Fruit fly (Drosophila melanogaster) whole organism, embryonic: Measurements from ENCODE around the gene mRpL30.

Experiments
- Atf6 ChIP-seq: fragments of 200-800 bp; sonication (Bioruptor generic); IDR thresholded peaks from 2 replicates; pipeline ENCODE4 v1.3.6; 2022; ENCODE audit warnings: missing biosample characterization, missing genetic modification characterization
- Bteb2 ChIP-seq: fragments of 200-800 bp; sonication (Bioruptor generic); optimal IDR thresholded peaks from 2 replicates; lab custom pipeline; 2016; ENCODE audit warnings: missing biosample characterization, missing genetic modification characterization
- CG10147 ChIP-seq: fragments of 200-800 bp; sonication (Bioruptor generic); optimal IDR thresholded peaks from 2 replicates; lab custom pipeline; 2019; ENCODE audit warnings: missing biosample characterization, mild to moderate bottlenecking, missing genetic modification characterization, moderate library complexity
- CG10431 ChIP-seq: fragments of 200-800 bp; sonication (Bioruptor generic); optimal IDR thresholded peaks from 3 replicates; lab custom pipeline; 2018; ENCODE audit warnings: missing biosample characterization, mild to moderate bottlenecking, missing genetic modification characterization
- CG10543 ChIP-seq: fragments of 200-800 bp; sonication (Bioruptor generic); optimal IDR thresholded peaks from 3 replicates; lab custom pipeline; 2017; ENCODE audit warnings: missing biosample characterization, mild to moderate bottlenecking, missing genetic modification characterization, moderate library complexity
- CG11696 ChIP-seq: fragments of 200-800 bp; sonication (Bioruptor generic); IDR thresholded peaks from 2 replicates; pipeline ENCODE4 v1.3.6; 2022; ENCODE audit warnings: missing biosample characterization, missing genetic modification characterization
- CG13775 ChIP-seq: fragments of 200-800 bp; sonication (Bioruptor generic); optimal IDR thresholded peaks from 3 replicates; lab custom pipeline; 2017; ENCODE audit warnings: missing biosample characterization, mild to moderate bottlenecking, missing genetic modification characterization
- CG14667 ChIP-seq: fragments of 200-800 bp; sonication (Bioruptor generic); IDR thresholded peaks from 2 replicates; pipeline ENCODE4 v1.3.6; 2022; ENCODE audit warnings: missing biosample characterization, missing genetic modification characterization
- CG1529 ChIP-seq: fragments of 200-800 bp; sonication (Bioruptor generic); optimal IDR thresholded peaks from 3 replicates; lab custom pipeline; 2018; ENCODE audit warnings: missing biosample characterization, missing genetic modification characterization
- CG15696 ChIP-seq: fragments of 200-800 bp; sonication (Bioruptor generic); optimal IDR thresholded peaks from 2 replicates; lab custom pipeline; 2019; ENCODE audit warnings: missing biosample characterization, mild to moderate bottlenecking, missing genetic modification characterization, moderate library complexity
- CG1602 ChIP-seq: fragments of 200-800 bp; sonication (Bioruptor generic); optimal IDR thresholded peaks from 3 replicates; lab custom pipeline; 2016; ENCODE audit warnings: missing biosample characterization, missing genetic modification characterization
- CG1603 ChIP-seq: fragments of 200-800 bp; sonication (Bioruptor generic); optimal IDR thresholded peaks from 2 replicates; lab custom pipeline; 2019; ENCODE audit warnings: missing biosample characterization, mild to moderate bottlenecking, missing genetic modification characterization, moderate library complexity
- CG16863 ChIP-seq: fragments of 200-800 bp; sonication (Bioruptor generic); optimal IDR thresholded peaks from 3 replicates; lab custom pipeline; 2016; ENCODE audit warnings: missing biosample characterization, missing genetic modification characterization
- CG17186 ChIP-seq: fragments of 200-800 bp; sonication (Bioruptor generic); optimal IDR thresholded peaks from 3 replicates; lab custom pipeline; 2017; ENCODE audit warnings: missing biosample characterization, missing genetic modification reagents, missing genetic modification characterization
- CG1832 ChIP-seq: fragments of 200-800 bp; sonication (Bioruptor generic); optimal IDR thresholded peaks from 2 replicates; lab custom pipeline; 2017; ENCODE audit warnings: missing biosample characterization, mild to moderate bottlenecking, missing genetic modification characterization, inconsistent platforms
- CG2875 ChIP-seq: fragments of 200-800 bp; sonication (Bioruptor generic); optimal IDR thresholded peaks from 2 replicates; lab custom pipeline; 2017; ENCODE audit warnings: missing biosample characterization, mild to moderate bottlenecking, missing genetic modification characterization, missing genetic modification reagents
- CG31224 ChIP-seq: fragments of 200-800 bp; sonication (Bioruptor generic); IDR thresholded peaks from 2 replicates; pipeline ENCODE4 v1.3.6; 2022; ENCODE audit warnings: missing biosample characterization, missing genetic modification characterization
- CG34376 ChIP-seq: fragments of 200-800 bp; sonication (Bioruptor generic); optimal IDR thresholded peaks from 2 replicates; lab custom pipeline; 2018; ENCODE audit warnings: missing biosample characterization, mild to moderate bottlenecking, missing genetic modification characterization
- CG3995 ChIP-seq: fragments of 200-800 bp; sonication (Bioruptor generic); optimal IDR thresholded peaks from 3 replicates; lab custom pipeline; 2016; ENCODE audit warnings: missing biosample characterization, missing genetic modification characterization
- CG4424 ChIP-seq: fragments of 200-800 bp; sonication (Bioruptor generic); optimal IDR thresholded peaks from 3 replicates; lab custom pipeline; 2016; ENCODE audit warnings: missing biosample characterization, missing genetic modification characterization
- CG4854 ChIP-seq: fragments of 200-800 bp; sonication (Bioruptor generic); optimal IDR thresholded peaks from 2 replicates; lab custom pipeline; 2016; ENCODE audit warnings: missing biosample characterization, missing genetic modification characterization, inconsistent platforms
- CG8388 ChIP-seq: fragments of 200-800 bp; sonication (Bioruptor generic); optimal IDR thresholded peaks from 2 replicates; lab custom pipeline; 2019; ENCODE audit warnings: missing biosample characterization, mild to moderate bottlenecking, missing genetic modification characterization, moderate library complexity
- CG9609 ChIP-seq: fragments of 200-800 bp; sonication (Bioruptor generic); optimal IDR thresholded peaks from 3 replicates; lab custom pipeline; 2016; ENCODE audit warnings: missing biosample characterization, missing genetic modification characterization
- Dad ChIP-seq: fragments of 200-800 bp; sonication (Bioruptor generic); optimal IDR thresholded peaks from 3 replicates; lab custom pipeline; 2016; ENCODE audit warnings: missing biosample characterization, missing genetic modification characterization
- Hmx ChIP-seq: fragments of 200-800 bp; sonication (Bioruptor generic); optimal IDR thresholded peaks from 2 replicates; lab custom pipeline; 2016; ENCODE audit warnings: missing biosample characterization, missing genetic modification characterization
- Hr78 ChIP-seq, 2 experiments: fragments of 200-800 bp in 1 of 2; fragments of >200 bp in 1 of 2; sonication (Bioruptor generic) in 1 of 2; optimal IDR thresholded peaks; 2 replicates each; lab custom pipeline; 2017 to 2019; ENCODE audit warnings: missing biosample characterization in 2 of 2, missing genetic modification characterization in 2 of 2, mild to moderate bottlenecking in 1 of 2, moderate library complexity in 1 of 2
- Jarid2 ChIP-seq: fragments of 200-800 bp; sonication (Bioruptor generic); optimal IDR thresholded peaks from 3 replicates; lab custom pipeline; 2017; ENCODE audit warnings: mild to moderate bottlenecking, missing biosample characterization, missing genetic modification reagents, missing genetic modification characterization
- Nf-YC ChIP-seq: fragments of 200-800 bp; optimal IDR thresholded peaks from 3 replicates; lab custom pipeline; 2019; ENCODE audit warnings: missing biosample characterization, mild to moderate bottlenecking, missing genetic modification characterization, moderate library complexity
- Opbp ChIP-seq: fragments of 200-800 bp; sonication (Bioruptor generic); IDR thresholded peaks from 3 replicates; pipeline ENCODE4 v1.3.6; 2022; ENCODE audit warnings: missing biosample characterization, missing genetic modification characterization; ENCODE audit not compliant: partially characterized antibody
- Poxn ChIP-seq: fragments of 200-800 bp; sonication (Bioruptor generic); IDR thresholded peaks from 2 replicates; pipeline ENCODE4 v1.3.6; 2022; ENCODE audit warnings: missing biosample characterization, missing genetic modification characterization
- Side ChIP-seq: fragments of 200-800 bp; sonication (Bioruptor generic); optimal IDR thresholded peaks from 2 replicates; lab custom pipeline; 2016; ENCODE audit warnings: missing biosample characterization, missing genetic modification characterization
- Sry-δ ChIP-seq: fragments of 200-800 bp; sonication (Bioruptor generic); optimal IDR thresholded peaks from 2 replicates; lab custom pipeline; 2016; ENCODE audit warnings: missing biosample characterization, missing genetic modification characterization
- Trl ChIP-seq, 3 experiments: fragments of >200 bp in 2 of 3; fragments of 200-800 bp in 1 of 3; sonication (Bioruptor generic) in 1 of 3; optimal IDR thresholded peaks; 2 replicates in 1 of 3; 3 replicates in 2 of 3; lab custom pipeline; 2016 to 2017; ENCODE audit warnings: missing biosample characterization in 1 of 3, missing genetic modification characterization in 1 of 3
- al ChIP-seq: fragments of 200-800 bp; sonication (Bioruptor generic); IDR thresholded peaks from 2 replicates; pipeline ENCODE4 v1.3.6; 2022; ENCODE audit warnings: missing biosample characterization, missing genetic modification characterization
- az2 ChIP-seq: fragments of 200-800 bp; sonication (Bioruptor generic); optimal IDR thresholded peaks from 3 replicates; lab custom pipeline; 2016; ENCODE audit warnings: missing biosample characterization, missing genetic modification characterization
- br ChIP-seq: fragments of >200 bp; optimal IDR thresholded peaks from 2 replicates; lab custom pipeline; 2017
- cato ChIP-seq: fragments of 200-800 bp; sonication (Bioruptor generic); optimal IDR thresholded peaks from 2 replicates; lab custom pipeline; 2016; ENCODE audit warnings: missing biosample characterization, missing genetic modification characterization, borderline replicate concordance
- cg ChIP-seq: fragments of 200-800 bp; sonication (Bioruptor generic); optimal IDR thresholded peaks from 3 replicates; lab custom pipeline; 2019; ENCODE audit warnings: missing biosample characterization, mild to moderate bottlenecking, missing genetic modification characterization, moderate library complexity
- chm ChIP-seq: fragments of 200-800 bp; sonication (Bioruptor generic); IDR thresholded peaks from 2 replicates; pipeline ENCODE4 v1.3.6; 2022; ENCODE audit warnings: missing biosample characterization, missing genetic modification characterization
- chn ChIP-seq: fragments of 200-800 bp; sonication (Bioruptor generic); optimal IDR thresholded peaks from 2 replicates; lab custom pipeline; 2016; ENCODE audit warnings: missing biosample characterization, missing genetic modification characterization
- danr ChIP-seq: fragments of 200-800 bp; sonication (Bioruptor generic); IDR thresholded peaks from 2 replicates; pipeline ENCODE4 v1.3.6; 2022; ENCODE audit warnings: missing biosample characterization, missing genetic modification characterization
- grau ChIP-seq: fragments of 200-800 bp; optimal IDR thresholded peaks from 3 replicates; lab custom pipeline; 2019; ENCODE audit warnings: missing biosample characterization, mild to moderate bottlenecking, missing genetic modification characterization, moderate library complexity
- jigr1 ChIP-seq: fragments of 200-800 bp; sonication (Bioruptor generic); IDR thresholded peaks from 3 replicates; pipeline ENCODE4 v1.3.6; 2022; ENCODE audit warnings: missing biosample characterization, missing genetic modification characterization
- knrl ChIP-seq: fragments of 200-800 bp; sonication (Bioruptor generic); IDR thresholded peaks from 3 replicates; pipeline ENCODE4 v1.3.6; 2022; ENCODE audit warnings: missing biosample characterization, missing genetic modification characterization; ENCODE audit not compliant: partially characterized antibody
- phol ChIP-seq: fragments of 200-800 bp; sonication (Bioruptor generic); optimal IDR thresholded peaks from 3 replicates; lab custom pipeline; 2018; ENCODE audit warnings: missing biosample characterization, mild to moderate bottlenecking, missing genetic modification characterization, moderate library complexity
- pum ChIP-seq: fragments of 200-800 bp; sonication (Bioruptor generic); optimal IDR thresholded peaks from 2 replicates; lab custom pipeline; 2016; ENCODE audit warnings: missing biosample characterization, missing genetic modification characterization
- repo ChIP-seq: fragments of 200-800 bp; sonication (Bioruptor generic); optimal IDR thresholded peaks from 2 replicates; lab custom pipeline; 2016; ENCODE audit warnings: missing biosample characterization, missing genetic modification characterization
- sens-2 ChIP-seq: fragments of 200-800 bp; sonication (Bioruptor generic); IDR thresholded peaks from 2 replicates; pipeline ENCODE4 v1.3.6; 2022; ENCODE audit warnings: missing biosample characterization, missing genetic modification characterization
- tup ChIP-seq: fragments of 200-800 bp; sonication (Bioruptor generic); optimal IDR thresholded peaks from 2 replicates; lab custom pipeline; 2016; ENCODE audit warnings: missing biosample characterization, mild to moderate bottlenecking, missing genetic modification characterization, moderate library complexity

The mRpL30 gene

DNA sequence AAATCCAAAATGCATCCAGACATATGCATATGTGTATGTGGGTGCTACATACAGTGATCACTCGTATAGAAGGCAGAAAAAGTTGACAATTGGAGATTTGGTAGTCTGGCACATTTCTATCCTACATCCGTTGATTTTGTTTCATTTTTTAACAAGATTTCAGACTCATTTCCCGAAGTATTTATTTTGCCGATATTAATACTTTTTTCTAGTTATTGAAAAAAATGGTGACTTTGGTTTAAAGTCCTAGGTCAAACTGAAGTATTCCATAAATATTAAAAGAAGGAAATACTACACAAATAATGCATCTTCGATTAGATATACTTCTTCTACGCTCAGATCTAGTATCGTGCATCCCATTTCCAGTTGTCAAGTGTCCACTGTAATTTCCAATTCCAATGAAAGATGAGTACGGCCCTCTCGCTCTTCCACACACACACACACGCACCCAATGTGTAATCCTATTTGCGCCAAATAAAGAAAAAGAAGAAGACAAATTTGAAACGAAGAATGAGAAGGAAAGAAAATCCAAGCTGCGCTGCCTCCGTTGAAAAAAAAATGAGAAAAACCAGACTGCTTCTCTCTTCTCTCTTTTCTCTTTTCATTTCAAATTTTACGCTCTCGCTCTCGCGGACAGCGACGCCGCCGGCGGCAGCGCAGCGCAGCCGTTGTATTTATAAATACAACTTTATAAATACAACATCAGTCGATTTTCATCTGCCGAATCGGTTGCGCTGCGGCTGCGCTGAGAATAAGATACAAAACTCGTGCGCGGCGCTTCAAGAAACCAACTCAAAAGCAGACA is 30.6 kb upstream of the mRpL30 start, which contains the start of gene peb (continued):
- TF ChIP-seq Side (GFP tag; lab: Kevin White, UChicago) (peak; percentile 61), Poxn (GFP tag; lab: Robert Waterston, UW) (no peak), Jarid2 (peak; percentile 94), CG17186 (GFP tag; lab: Kevin White, UChicago) (no peak), Opbp (0 out of 3 replicates have a peak, but pooled peaks have one; percentile 29), Dad (GFP tag; lab: Kevin White, UChicago) (peak; percentile 21), Sry-δ (GFP tag; lab: Kevin White, UChicago) (peak; percentile 9), CG10543 (no peak), CG1529 (GFP tag; lab: Kevin White, UChicago) (peak; percentile 23), CG9609 (peak; percentile 18), pum (GFP tag; lab: Kevin White, UChicago) (peak; percentile 81), CG3995 (GFP tag; lab: Kevin White, UChicago) (no peak), CG4854 (GFP tag; lab: Kevin White, UChicago) (no peak), chm (GFP tag; lab: Robert Waterston, UW) (no peak), CG1832 (GFP tag; lab: Kevin White, UChicago) (peak; percentile 51), CG14667 (GFP tag; lab: Robert Waterston, UW) (no peak), knrl (GFP tag; lab: Robert Waterston, UW) (no peak), danr (GFP tag; lab: Robert Waterston, UW) (0 out of 2 replicates have a peak, but pooled peaks have one; percentile 13), Hr78 (GFP tag; optimal IDR thresholded peaks at IDR 0.05; lab: Kevin White, UChicago) (peak in 1 of 2 experiments; percentile 38), CG10147 (GFP tag; lab: Kevin White, UChicago) (no peak), sens-2 (GFP tag; lab: Robert Waterston, UW) (no peak), br (lab: Kevin White, UChicago) (no peak), az2 (GFP tag; lab: Kevin White, UChicago) (peak; percentile 66), repo (GFP tag; lab: Kevin White, UChicago) (no peak), CG8388 (GFP tag; lab: Kevin White, UChicago) (peak; percentile 44), CG16863 (GFP tag; lab: Kevin White, UChicago) (peak; percentile 45), chn (GFP tag; lab: Kevin White, UChicago) (peak; percentile 64), grau (tag; lab: Kevin White, UChicago) (peak; percentile 91), phol (tag; lab: Kevin White, UChicago) (peak; percentile 74), Atf6 (GFP tag; lab: Robert Waterston, UW) (peak; percentile 15; the same call in 1 of the 2 replicates), jigr1 (GFP tag; lab: Robert Waterston, UW) (peak; percentile 82), Hmx (GFP tag; lab: Kevin White, UChicago) (no peak), tup (GFP tag; lab: Kevin White, UChicago) (no peak), CG15696 (peak; percentile 76), CG31224 (no peak), Nf-YC (tag; lab: Kevin White, UChicago) (peak; percentile 89), CG4424 (peak; percentile 67), CG11696 (GFP tag; lab: Robert Waterston, UW) (no peak), CG1602 (GFP tag; lab: Kevin White, UChicago) (peak; percentile 66), al (no peak), Bteb2 (GFP tag; lab: Kevin White, UChicago) (no peak), CG2875 (peak; percentile 17), CG1603 (tag; lab: Kevin White, UChicago) (peak; percentile 21), cato (GFP tag; lab: Kevin White, UChicago) (peak; percentile 26), CG13775 (GFP tag; lab: Kevin White, UChicago) (peak; percentile 53), Trl (optimal IDR thresholded peaks at IDR 0.05; lab: Kevin White, UChicago) (peak; percentile 86 to 89), Trl (GFP tag; optimal IDR thresholded peaks at IDR 0.05; lab: Kevin White, UChicago) (peak; percentile 34), CG34376 (GFP tag; lab: Kevin White, UChicago) (no peak), cg (GFP tag; lab: Kevin White, UChicago) (peak; percentile 78), CG10431 (GFP tag; lab: Kevin White, UChicago) (no peak)
